Worm (Caenorhabditis elegans) whole organism, L4 larva: ENCODE measurements around the gene F10G7.10.
A peak's percentile ranks its signal among the peaks of the same experiment; 100 is the strongest.

Source experiments
- D1046.2 ChIP-seq: fragments of 200-800 bp; sonication (Bioruptor generic); IDR thresholded peaks from 2 replicates; pipeline ENCODE4 v1.3.6; 2022; ENCODE audit warnings: missing genetic modification characterization, missing compliant biosample characterization
- F49E8.2 ChIP-seq: sonication (generic microtip); optimal IDR thresholded peaks from 2 replicates; lab custom pipeline; 2016; ENCODE audit warnings: missing compliant biosample characterization, mild to moderate bottlenecking, missing genetic modification characterization, borderline replicate concordance
- Y105C5A.15 ChIP-seq: fragments of 200-800 bp; sonication (Bioruptor generic); IDR thresholded peaks from 2 replicates; pipeline ENCODE4 v1.3.6; 2022; ENCODE audit warnings: missing genetic modification characterization, missing compliant biosample characterization
- ZK337.2 ChIP-seq: fragments of 200-800 bp; sonication (Bioruptor generic); IDR thresholded peaks from 2 replicates; pipeline ENCODE4 v1.3.6; 2022; ENCODE audit warnings: missing genetic modification reagents, missing genetic modification characterization, missing compliant biosample characterization
- aha-1 ChIP-seq: fragments of 150-350 bp; peaks from one replicate; lab custom pipeline; 2014; ENCODE audit warnings: missing biosample characterization, missing genetic modification characterization
- arid-1 ChIP-seq: fragments of 200-800 bp; sonication (Bioruptor generic); conservative IDR thresholded peaks from 2 replicates; pipeline ENCODE4 v1.3.6; 2022; ENCODE audit warnings: missing genetic modification reagents, missing genetic modification characterization, missing compliant biosample characterization
- ceh-62 ChIP-seq: sonication (generic microtip); optimal IDR thresholded peaks from 2 replicates; lab custom pipeline; 2017; ENCODE audit warnings: missing biosample characterization, missing genetic modification characterization
- ceh-82 ChIP-seq: sonication (generic microtip); optimal IDR thresholded peaks from 2 replicates; lab custom pipeline; 2017; ENCODE audit warnings: missing biosample characterization, missing genetic modification characterization
- ctbp-1 ChIP-seq: fragments of 200-800 bp; sonication (Bioruptor generic); IDR thresholded peaks from 2 replicates; pipeline ENCODE4 v1.3.6; 2022; ENCODE audit warnings: missing genetic modification reagents, missing genetic modification characterization, missing compliant biosample characterization
- daf-16 ChIP-seq, 3 experiments: sonication (generic microtip); optimal IDR thresholded peaks; 2 replicates each; lab custom pipeline; 2016 to 2017; ENCODE audit warnings: missing genetic modification characterization in 3 of 3, missing genetic modification reagents in 3 of 3, mild to moderate bottlenecking in 2 of 3, missing compliant biosample characterization in 2 of 3, missing biosample characterization in 1 of 3, moderate library complexity in 1 of 3
- daf-19 ChIP-seq: fragments of 200-800 bp; sonication (Bioruptor generic); conservative IDR thresholded peaks from 2 replicates; pipeline ENCODE4 v1.3.6; 2022; ENCODE audit warnings: missing genetic modification characterization, missing compliant biosample characterization
- daf-8 ChIP-seq: fragments of 200-800 bp; sonication (Bioruptor generic); IDR thresholded peaks from 2 replicates; pipeline ENCODE4 v1.3.6; 2022; ENCODE audit warnings: missing genetic modification characterization, missing compliant biosample characterization
- dmd-6 ChIP-seq: fragments of 200-800 bp; sonication (Bioruptor generic); IDR thresholded peaks from 2 replicates; pipeline ENCODE4 v1.3.6; 2022; ENCODE audit warnings: missing genetic modification reagents, missing genetic modification characterization, missing compliant biosample characterization
- dmd-8 ChIP-seq: fragments of 200-800 bp; sonication (Bioruptor generic); IDR thresholded peaks from 2 replicates; pipeline ENCODE4 v1.3.6; 2022; ENCODE audit warnings: missing genetic modification characterization, missing compliant biosample characterization
- dmd-9 ChIP-seq: fragments of 200-800 bp; sonication (Bioruptor generic); IDR thresholded peaks from 2 replicates; pipeline ENCODE4 v1.3.6; 2022; ENCODE audit warnings: missing genetic modification reagents, missing genetic modification characterization, missing compliant biosample characterization
- dpl-1 ChIP-seq: fragments of 150-350 bp; optimal IDR thresholded peaks from 2 replicates; lab custom pipeline; 2014; ENCODE audit warnings: missing biosample characterization, missing genetic modification reagents, missing genetic modification characterization
- duxl-1 ChIP-seq: sonication (generic microtip); optimal IDR thresholded peaks from 2 replicates; lab custom pipeline; 2016; ENCODE audit warnings: mild to moderate bottlenecking, missing genetic modification characterization, moderate library complexity, missing compliant biosample characterization; ENCODE audit not compliant: poor library complexity
- dve-1 ChIP-seq: sonication (generic microtip); optimal IDR thresholded peaks from 2 replicates; lab custom pipeline; 2017; ENCODE audit warnings: antibody characterized with exemption, mild to moderate bottlenecking, missing genetic modification characterization, missing compliant biosample characterization; ENCODE audit not compliant: insufficient read depth
- egl-27 ChIP-seq: sonication (generic microtip); optimal IDR thresholded peaks from 3 replicates; lab custom pipeline; 2017; ENCODE audit warnings: missing biosample characterization, missing genetic modification reagents, missing genetic modification characterization
- fkh-10 ChIP-seq: fragments of 150-350 bp; optimal IDR thresholded peaks from 2 replicates; lab custom pipeline; 2014; ENCODE audit warnings: missing biosample characterization, missing genetic modification reagents, missing genetic modification characterization
- hif-1 ChIP-seq, 2 experiments: sonication (generic microtip); optimal IDR thresholded peaks; 2 replicates each; lab custom pipeline; 2016 to 2017; ENCODE audit warnings: missing compliant biosample characterization in 2 of 2, missing genetic modification characterization in 2 of 2, missing genetic modification reagents in 2 of 2, missing genotype in 2 of 2, mild to moderate bottlenecking in 1 of 2
- hlh-11 ChIP-seq: fragments of 200-800 bp; sonication (Bioruptor generic); optimal IDR thresholded peaks from 2 replicates; lab custom pipeline; 2018; ENCODE audit warnings: mild to moderate bottlenecking, missing genetic modification characterization, missing compliant biosample characterization
- hlh-30 ChIP-seq: sonication (generic microtip); optimal IDR thresholded peaks from 2 replicates; lab custom pipeline; 2017; ENCODE audit warnings: antibody characterized with exemption, mild to moderate bottlenecking, missing genetic modification characterization, missing compliant biosample characterization; ENCODE audit not compliant: insufficient read depth
- hmg-1.1 ChIP-seq: fragments of 200-800 bp; sonication (Bioruptor generic); IDR thresholded peaks from 2 replicates; pipeline ENCODE4 v1.3.6; 2022; ENCODE audit warnings: missing genetic modification reagents, missing genetic modification characterization, missing compliant biosample characterization
- lim-7 ChIP-seq: fragments of 200-800 bp; sonication (Bioruptor generic); IDR thresholded peaks from 2 replicates; pipeline ENCODE4 v1.3.6; 2022; ENCODE audit warnings: missing genetic modification characterization, missing compliant biosample characterization
- lin-1 ChIP-seq: fragments of 200-800 bp; sonication (Bioruptor generic); IDR thresholded peaks from 2 replicates; pipeline ENCODE4 v1.3.6; 2022; ENCODE audit warnings: missing genetic modification reagents, missing genetic modification characterization, missing compliant biosample characterization
- lsy-2 ChIP-seq, 2 experiments: fragments of 150-350 bp in 1 of 2; sonication (generic microtip) in 1 of 2; optimal IDR thresholded peaks; 2 replicates each; lab custom pipeline; 2014 to 2017; ENCODE audit warnings: missing biosample characterization in 2 of 2, missing genetic modification characterization in 2 of 2
- mdl-1 ChIP-seq, 2 experiments: fragments of 150-350 bp in 1 of 2; sonication (generic microtip) in 1 of 2; optimal IDR thresholded peaks; 2 replicates each; lab custom pipeline; 2014 to 2017; ENCODE audit warnings: missing biosample characterization in 2 of 2, missing genetic modification characterization in 2 of 2
- mep-1 ChIP-seq: fragments of 150-350 bp; sonication (generic microtip); optimal IDR thresholded peaks from 3 replicates; lab custom pipeline; 2014; ENCODE audit warnings: missing biosample characterization, missing genetic modification characterization
- mes-2 ChIP-seq: sonication (generic microtip); optimal IDR thresholded peaks from 2 replicates; lab custom pipeline; 2016; ENCODE audit warnings: missing genotype, mild to moderate bottlenecking, missing genetic modification characterization, missing compliant biosample characterization; ENCODE audit not compliant: poor library complexity, severe bottlenecking
- mxl-3 ChIP-seq: fragments of 200-800 bp; sonication (Bioruptor generic); optimal IDR thresholded peaks from 2 replicates; lab custom pipeline; 2018; ENCODE audit warnings: mild to moderate bottlenecking, missing genetic modification characterization, missing compliant biosample characterization
- nhr-111 ChIP-seq: fragments of 200-800 bp; sonication (Bioruptor generic); optimal IDR thresholded peaks from 2 replicates; lab custom pipeline; 2018; ENCODE audit warnings: mild to moderate bottlenecking, missing genetic modification characterization, missing compliant biosample characterization
- nhr-25 ChIP-seq: sonication (generic microtip); optimal IDR thresholded peaks from 2 replicates; lab custom pipeline; 2017; ENCODE audit warnings: missing genetic modification characterization, mild to moderate bottlenecking, missing compliant biosample characterization, antibody characterized with exemption, moderate library complexity, borderline replicate concordance; ENCODE audit not compliant: insufficient read depth
- nhr-28 ChIP-seq: fragments of 150-350 bp; optimal IDR thresholded peaks from 2 replicates; lab custom pipeline; 2014; ENCODE audit warnings: missing biosample characterization, missing genetic modification characterization
- nhr-41 ChIP-seq: fragments of 200-800 bp; sonication (Bioruptor generic); IDR thresholded peaks from 2 replicates; pipeline ENCODE4 v1.3.6; 2022; ENCODE audit warnings: missing genetic modification reagents, missing genetic modification characterization, missing compliant biosample characterization
- nhr-48 ChIP-seq: sonication (generic microtip); optimal IDR thresholded peaks from 2 replicates; lab custom pipeline; 2016; ENCODE audit warnings: mild to moderate bottlenecking, missing genetic modification characterization, missing compliant biosample characterization
- nhr-6 ChIP-seq: fragments of 150-350 bp; optimal IDR thresholded peaks from 2 replicates; lab custom pipeline; 2014; ENCODE audit warnings: missing biosample characterization, missing genetic modification characterization
- nhr-76 ChIP-seq: fragments of 150-350 bp; optimal IDR thresholded peaks from 2 replicates; lab custom pipeline; 2014; ENCODE audit warnings: missing biosample characterization, missing genetic modification characterization
- pqm-1 ChIP-seq: sonication (generic microtip); optimal IDR thresholded peaks from 2 replicates; lab custom pipeline; 2017; ENCODE audit warnings: missing biosample characterization, missing genetic modification characterization
- sdz-12 ChIP-seq: fragments of 200-800 bp; sonication (Bioruptor generic); optimal IDR thresholded peaks from 2 replicates; lab custom pipeline; 2018; ENCODE audit warnings: mild to moderate bottlenecking, missing genetic modification characterization, missing compliant biosample characterization
- skn-1 ChIP-seq: fragments of 150-350 bp; optimal IDR thresholded peaks from 2 replicates; lab custom pipeline; 2014; ENCODE audit warnings: missing biosample characterization, missing genetic modification characterization
- snpc-1.2 ChIP-seq: fragments of 200-800 bp; sonication (Bioruptor generic); IDR thresholded peaks from 2 replicates; pipeline ENCODE4 v1.3.6; 2022; ENCODE audit warnings: missing genetic modification reagents, missing genetic modification characterization, missing compliant biosample characterization
- snpc-4 ChIP-seq: fragments of 150-350 bp; optimal IDR thresholded peaks from 2 replicates; lab custom pipeline; 2014; ENCODE audit warnings: missing biosample characterization, missing genetic modification characterization
- unc-130 ChIP-seq: sonication (generic microtip); optimal IDR thresholded peaks from 2 replicates; lab custom pipeline; 2016; ENCODE audit warnings: missing genetic modification reagents, missing genetic modification characterization, missing compliant biosample characterization
- unc-62 ChIP-seq, 3 experiments: fragments of 150-350 bp in 1 of 3; sonication (generic microtip); optimal IDR thresholded peaks in 2 of 3; peaks in 1 of 3; 1 replicate in 1 of 3; 2 replicates in 2 of 3; lab custom pipeline; 2014 to 2017; ENCODE audit warnings: missing biosample characterization in 3 of 3, missing genetic modification characterization in 3 of 3, missing genetic modification reagents in 3 of 3, missing genotype in 1 of 3
- zfp-2 ChIP-seq: sonication (generic microtip); optimal IDR thresholded peaks from 2 replicates; lab custom pipeline; 2016; ENCODE audit warnings: mild to moderate bottlenecking, missing genetic modification characterization, missing compliant biosample characterization
- ztf-7 ChIP-seq: fragments of 150-350 bp; optimal IDR thresholded peaks from 2 replicates; lab custom pipeline; 2014; ENCODE audit warnings: missing biosample characterization, missing genetic modification characterization

The F10G7.10 gene

DNA sequence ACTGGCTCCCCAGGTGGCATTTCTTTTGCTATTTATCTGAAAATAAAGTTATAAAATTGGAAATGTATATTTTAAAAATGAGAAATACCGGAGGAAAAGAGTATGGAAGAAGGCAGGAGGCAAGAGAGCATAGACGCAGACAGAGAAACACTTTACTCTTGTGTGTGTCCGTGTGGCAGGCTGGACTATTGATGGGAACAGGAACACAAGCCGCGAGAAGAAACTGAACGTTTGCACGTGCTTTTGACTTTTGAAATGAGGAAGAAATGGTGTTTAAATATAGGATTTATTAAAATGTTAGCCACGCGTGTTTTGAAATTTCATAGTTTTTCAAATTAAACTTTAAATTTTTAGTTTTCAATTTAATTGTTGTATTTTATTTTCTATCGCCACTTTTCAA, at the start of gene F10G7.10:
Gene F10G7.10 (minus strand): TSS at position 145 of the 400 bp plus-strand sequence.
- TF ChIP-seq ceh-82 (tag; lab: Kevin White, UChicago) (no peak), nhr-6 (tag; lab: Kevin White, UChicago) (peak; percentile 3), ZK337.2 (no peak), snpc-1.2 (GFP tag; lab: Robert Waterston, UW) (no peak), daf-16 (GFP tag; optimal IDR thresholded peaks at IDR 0.05; lab: Kevin White, UChicago) (no peak), daf-16 (tag; optimal IDR thresholded peaks at IDR 0.05; lab: Kevin White, UChicago) (peak; percentile 29), pqm-1 (no peak), skn-1 (no peak), lim-7 (no peak), mep-1 (tag; lab: Kevin White, UChicago) (peak; percentile 0), unc-62 (GFP tag; optimal IDR thresholded peaks at IDR 0.05 in 1 of 2; lab: Kevin White, UChicago) (peak in 1 of 2 experiments; percentile 59), unc-62 (tag; optimal IDR thresholded peaks at IDR 0.05; lab: Kevin White, UChicago) (no peak), hlh-30 (peak; percentile 83), snpc-4 (tag; lab: Kevin White, UChicago) (no peak), zfp-2 (tag; lab: Kevin White, UChicago) (no peak), duxl-1 (tag; lab: Kevin White, UChicago) (no peak), lsy-2 (tag; optimal IDR thresholded peaks at IDR 0.05; lab: Kevin White, UChicago) (peak in 1 of 2 experiments; percentile 28), Y105C5A.15 (GFP tag; lab: Robert Waterston, UW) (no peak), lin-1 (GFP tag; lab: Robert Waterston, UW) (no peak), hif-1 (tag; optimal IDR thresholded peaks at IDR 0.05; lab: Kevin White, UChicago) (peak in 1 of 2 experiments; percentile 50), unc-130 (GFP tag; lab: Kevin White, UChicago) (no peak), egl-27 (no peak), nhr-28 (tag; lab: Kevin White, UChicago) (no peak), ceh-62 (tag; lab: Kevin White, UChicago) (no peak), nhr-48 (tag; lab: Kevin White, UChicago) (no peak), sdz-12 (no peak), dmd-8 (GFP tag; lab: Robert Waterston, UW) (no peak), hmg-1.1 (GFP tag; lab: Robert Waterston, UW) (0 out of 2 replicates have a peak, but pooled peaks have one; percentile 39), daf-19 (GFP tag; lab: Robert Waterston, UW) (no peak), mes-2 (tag; lab: Kevin White, UChicago) (peak; percentile 31), hlh-11 (tag; lab: Kevin White, UChicago) (peak; percentile 42), aha-1 (tag; lab: Kevin White, UChicago) (no peak), nhr-41 (GFP tag; lab: Robert Waterston, UW) (no peak), nhr-111 (GFP tag; lab: Kevin White, UChicago) (no peak), fkh-10 (no peak), mxl-3 (GFP tag; lab: Kevin White, UChicago) (peak; percentile 69), dpl-1 (GFP tag; lab: Kevin White, UChicago) (no peak), nhr-25 (no peak), daf-8 (GFP tag; lab: Robert Waterston, UW) (no peak), mdl-1 (tag; optimal IDR thresholded peaks at IDR 0.05; lab: Kevin White, UChicago) (peak; percentile 30 to 84), ctbp-1 (GFP tag; lab: Robert Waterston, UW) (no peak), F49E8.2 (tag; lab: Kevin White, UChicago) (no peak), dmd-6 (GFP tag; lab: Robert Waterston, UW) (no peak), ztf-7 (no peak), nhr-76 (tag; lab: Kevin White, UChicago) (no peak), D1046.2 (no peak), dve-1 (tag; lab: Kevin White, UChicago) (peak; percentile 36), arid-1 (GFP tag; lab: Robert Waterston, UW) (no peak), dmd-9 (GFP tag; lab: Robert Waterston, UW) (no peak)
